Fruit fly (Drosophila melanogaster) whole organism, embryonic: ENCODE results near the gene Pvf2.
A peak's percentile ranks its signal among the peaks of the same experiment; 100 is the strongest.

ENCODE experiments used
- Abd-B ChIP-seq: fragments of 200-800 bp; sonication (Bioruptor generic); optimal IDR thresholded peaks from 2 replicates; lab custom pipeline; 2018; ENCODE audit warnings: missing biosample characterization, mild to moderate bottlenecking, missing genetic modification characterization, moderate library complexity
- Ada2b ChIP-seq: fragments of 200-800 bp; sonication (Bioruptor generic); IDR thresholded peaks from 2 replicates; pipeline ENCODE4 v1.3.6; 2022; ENCODE audit warnings: missing biosample characterization, missing genetic modification characterization
- Adf1 ChIP-seq: fragments of 200-800 bp; sonication (Bioruptor generic); IDR thresholded peaks from 2 replicates; pipeline ENCODE4 v1.3.6; 2022; ENCODE audit warnings: missing biosample characterization, missing genetic modification characterization
- Aef1 ChIP-seq: fragments of 200-800 bp; sonication (Bioruptor generic); IDR thresholded peaks from 3 replicates; pipeline ENCODE4 v1.3.6; 2022; ENCODE audit warnings: missing biosample characterization, missing genetic modification characterization
- Asciz ChIP-seq: fragments of 200-800 bp; sonication (Bioruptor generic); optimal IDR thresholded peaks from 2 replicates; lab custom pipeline; 2017; ENCODE audit warnings: missing biosample characterization, mild to moderate bottlenecking, missing genetic modification characterization, missing genetic modification reagents
- CG10147 ChIP-seq: fragments of 200-800 bp; sonication (Bioruptor generic); optimal IDR thresholded peaks from 2 replicates; lab custom pipeline; 2019; ENCODE audit warnings: missing biosample characterization, mild to moderate bottlenecking, missing genetic modification characterization, moderate library complexity
- CG11723 ChIP-seq: fragments of 200-800 bp; sonication (Bioruptor generic); optimal IDR thresholded peaks from 2 replicates; lab custom pipeline; 2017; ENCODE audit warnings: missing biosample characterization, mild to moderate bottlenecking, missing genetic modification characterization
- CG12219 ChIP-seq: fragments of 200-800 bp; sonication (Bioruptor generic); optimal IDR thresholded peaks from 3 replicates; lab custom pipeline; 2018; ENCODE audit warnings: missing biosample characterization, mild to moderate bottlenecking, missing genetic modification characterization
- CG15269 ChIP-seq: fragments of 200-800 bp; sonication (Bioruptor generic); optimal IDR thresholded peaks from 2 replicates; lab custom pipeline; 2018; ENCODE audit warnings: missing biosample characterization, mild to moderate bottlenecking, missing genetic modification characterization, moderate library complexity
- CG15696 ChIP-seq: fragments of 200-800 bp; sonication (Bioruptor generic); optimal IDR thresholded peaks from 2 replicates; lab custom pipeline; 2019; ENCODE audit warnings: missing biosample characterization, mild to moderate bottlenecking, missing genetic modification characterization, moderate library complexity
- CG17612 ChIP-seq: fragments of 200-800 bp; sonication (Bioruptor generic); IDR thresholded peaks from 2 replicates; pipeline ENCODE4 v1.3.6; 2022; ENCODE audit warnings: missing biosample characterization, missing genetic modification characterization
- CG3065 ChIP-seq: fragments of 200-800 bp; sonication (Bioruptor generic); optimal IDR thresholded peaks from 2 replicates; lab custom pipeline; 2016; ENCODE audit warnings: missing biosample characterization, missing genetic modification characterization
- CG4730 ChIP-seq: fragments of 200-800 bp; sonication (Bioruptor generic); IDR thresholded peaks from 2 replicates; pipeline ENCODE4 v1.3.6; 2022; ENCODE audit warnings: missing biosample characterization, missing genetic modification characterization
- CG6272 ChIP-seq: fragments of 200-800 bp; sonication (Bioruptor generic); IDR thresholded peaks from 2 replicates; pipeline ENCODE4 v1.3.6; 2022; ENCODE audit warnings: missing biosample characterization, missing genetic modification characterization
- CG6689 ChIP-seq: fragments of 200-800 bp; sonication (Bioruptor generic); IDR thresholded peaks from 2 replicates; pipeline ENCODE4 v1.3.6; 2022; ENCODE audit warnings: missing biosample characterization, missing genetic modification characterization
- CG7839 ChIP-seq: fragments of 200-800 bp; sonication (Bioruptor generic); optimal IDR thresholded peaks from 3 replicates; lab custom pipeline; 2018; ENCODE audit warnings: missing biosample characterization, mild to moderate bottlenecking, missing genetic modification characterization, moderate library complexity
- CG7963 ChIP-seq: fragments of 200-800 bp; sonication (Bioruptor generic); IDR thresholded peaks from 3 replicates; pipeline ENCODE4 v1.3.6; 2022; ENCODE audit warnings: missing biosample characterization, missing genetic modification characterization; ENCODE audit not compliant: partially characterized antibody
- CG8359 ChIP-seq: fragments of 200-800 bp; sonication (Bioruptor generic); optimal IDR thresholded peaks from 2 replicates; lab custom pipeline; 2017; ENCODE audit warnings: missing biosample characterization, mild to moderate bottlenecking, missing genetic modification characterization, borderline replicate concordance
- D19A ChIP-seq: fragments of 200-800 bp; optimal IDR thresholded peaks from 3 replicates; lab custom pipeline; 2019; ENCODE audit warnings: missing biosample characterization, mild to moderate bottlenecking, missing genetic modification characterization, moderate library complexity
- Dip3 ChIP-seq: fragments of 200-800 bp; sonication (Bioruptor generic); optimal IDR thresholded peaks from 3 replicates; lab custom pipeline; 2016; ENCODE audit warnings: missing biosample characterization, missing genetic modification characterization
- Fer3 ChIP-seq: fragments of 200-800 bp; sonication (Bioruptor generic); optimal IDR thresholded peaks from 2 replicates; lab custom pipeline; 2018; ENCODE audit warnings: missing biosample characterization, mild to moderate bottlenecking, missing genetic modification characterization, moderate library complexity
- NfI ChIP-seq: fragments of 200-800 bp; sonication (Bioruptor generic); optimal IDR thresholded peaks from 3 replicates; lab custom pipeline; 2018; ENCODE audit warnings: missing biosample characterization, mild to moderate bottlenecking, missing genetic modification characterization, moderate library complexity
- Poxn ChIP-seq: fragments of 200-800 bp; sonication (Bioruptor generic); IDR thresholded peaks from 2 replicates; pipeline ENCODE4 v1.3.6; 2022; ENCODE audit warnings: missing biosample characterization, missing genetic modification characterization
- Ptx1 ChIP-seq: fragments of 200-800 bp; sonication (Bioruptor generic); IDR thresholded peaks from 2 replicates; pipeline ENCODE4 v1.3.6; 2022; ENCODE audit warnings: missing biosample characterization, missing genetic modification characterization
- Sox102F ChIP-seq: fragments of 200-800 bp; sonication (Bioruptor generic); optimal IDR thresholded peaks from 2 replicates; lab custom pipeline; 2018; ENCODE audit warnings: missing biosample characterization, mild to moderate bottlenecking, missing genetic modification characterization, moderate library complexity
- Ssrp ChIP-seq: fragments of 200-800 bp; sonication (Bioruptor generic); optimal IDR thresholded peaks from 2 replicates; lab custom pipeline; 2018; ENCODE audit warnings: missing biosample characterization, mild to moderate bottlenecking, missing genetic modification characterization, moderate library complexity
- Xrp1 ChIP-seq: fragments of 200-800 bp; sonication (Bioruptor generic); IDR thresholded peaks from 2 replicates; pipeline ENCODE4 v1.3.6; 2022; ENCODE audit warnings: missing biosample characterization, missing genetic modification characterization
- ara ChIP-seq: fragments of 200-800 bp; sonication (Bioruptor generic); IDR thresholded peaks from 2 replicates; pipeline ENCODE4 v1.3.6; 2022; ENCODE audit warnings: missing biosample characterization, missing genetic modification characterization
- bcd ChIP-seq: fragments of 200-800 bp; sonication (Bioruptor generic); optimal IDR thresholded peaks from 2 replicates; lab custom pipeline; 2017; ENCODE audit warnings: missing biosample characterization, mild to moderate bottlenecking, missing genetic modification characterization
- bsh ChIP-seq, 2 experiments: fragments of 200-800 bp; sonication (Bioruptor generic); optimal IDR thresholded peaks; 2 replicates each; lab custom pipeline; 2017 to 2018; ENCODE audit warnings: mild to moderate bottlenecking in 2 of 2, missing biosample characterization in 2 of 2, missing genetic modification characterization in 2 of 2, moderate library complexity in 1 of 2
- ci ChIP-seq: fragments of 200-800 bp; sonication (Bioruptor generic); IDR thresholded peaks from 3 replicates; pipeline ENCODE4 v1.3.6; 2022; ENCODE audit warnings: missing biosample characterization, missing genetic modification characterization
- dysf ChIP-seq: fragments of 200-800 bp; sonication (Bioruptor generic); IDR thresholded peaks from 3 replicates; pipeline ENCODE4 v1.3.6; 2022; ENCODE audit warnings: missing biosample characterization, missing genetic modification characterization
- gcm ChIP-seq: fragments of 200-800 bp; sonication (Bioruptor generic); optimal IDR thresholded peaks from 2 replicates; lab custom pipeline; 2019; ENCODE audit warnings: missing biosample characterization, mild to moderate bottlenecking, missing genetic modification characterization, moderate library complexity
- hbn ChIP-seq: fragments of 200-800 bp; sonication (Bioruptor generic); IDR thresholded peaks from 2 replicates; pipeline ENCODE4 v1.3.6; 2022; ENCODE audit warnings: missing biosample characterization, missing genetic modification characterization; ENCODE audit not compliant: partially characterized antibody
- hkb ChIP-seq, 2 experiments: fragments of 200-800 bp in 1 of 2; fragments of >200 bp in 1 of 2; sonication (Bioruptor generic) in 1 of 2; IDR thresholded peaks in 1 of 2; optimal IDR thresholded peaks in 1 of 2; 2 replicates each; pipeline versions ENCODE4 v1.3.6 to Lab custom; 2017 to 2022; ENCODE audit warnings: missing biosample characterization in 1 of 2, missing genetic modification characterization in 1 of 2
- jing ChIP-seq: fragments of 200-800 bp; sonication (Bioruptor generic); optimal IDR thresholded peaks from 2 replicates; lab custom pipeline; 2018; ENCODE audit warnings: missing biosample characterization, mild to moderate bottlenecking, missing genetic modification characterization
- nerfin-2 ChIP-seq: fragments of 200-800 bp; sonication (Bioruptor generic); IDR thresholded peaks from 2 replicates; pipeline ENCODE4 v1.3.6; 2022; ENCODE audit warnings: missing biosample characterization, missing genetic modification characterization; ENCODE audit not compliant: partially characterized antibody
- otp ChIP-seq: fragments of 200-800 bp; sonication (Bioruptor generic); IDR thresholded peaks from 3 replicates; pipeline ENCODE4, ENCODE4 v1.3.6; 2022; ENCODE audit warnings: missing biosample characterization, missing genetic modification characterization
- pan ChIP-seq, 4 experiments: fragments of >200 bp in 3 of 4; fragments of 200-800 bp in 1 of 4; sonication (Bioruptor generic) in 1 of 4; optimal IDR thresholded peaks in 3 of 4; IDR thresholded peaks in 1 of 4; 2 replicates each; pipeline versions ENCODE4 v1.3.6 to Lab custom; 2017 to 2022; ENCODE audit warnings: missing biosample characterization in 2 of 4, missing genetic modification characterization in 2 of 4, mixed read lengths in 1 of 4
- peb ChIP-seq: fragments of 200-800 bp; sonication (Bioruptor generic); IDR thresholded peaks from 2 replicates; pipeline ENCODE4 v1.3.6; 2022; ENCODE audit warnings: missing biosample characterization, missing genetic modification characterization
- pita ChIP-seq: fragments of 200-800 bp; sonication (Bioruptor generic); optimal IDR thresholded peaks from 2 replicates; lab custom pipeline; 2017; ENCODE audit warnings: missing biosample characterization, mild to moderate bottlenecking, missing genetic modification characterization
- slbo ChIP-seq: fragments of 200-800 bp; sonication (Bioruptor generic); IDR thresholded peaks from 2 replicates; pipeline ENCODE4 v1.3.6; 2022; ENCODE audit warnings: missing biosample characterization, missing genetic modification characterization
- sob ChIP-seq: fragments of 200-800 bp; sonication (Bioruptor generic); IDR thresholded peaks from 2 replicates; pipeline ENCODE4 v1.3.6; 2022; ENCODE audit warnings: missing biosample characterization, missing genetic modification characterization
- tgo ChIP-seq: fragments of 200-800 bp; sonication (Bioruptor generic); IDR thresholded peaks from 3 replicates; pipeline ENCODE4 v1.3.6; 2022; ENCODE audit warnings: missing biosample characterization, missing genetic modification characterization
- tll ChIP-seq, 2 experiments: fragments of 200-800 bp in 1 of 2; fragments of >200 bp in 1 of 2; sonication (Bioruptor generic) in 1 of 2; optimal IDR thresholded peaks; 2 replicates each; lab custom pipeline; 2017 to 2019; ENCODE audit warnings: missing biosample characterization in 2 of 2, missing genetic modification characterization in 2 of 2, mild to moderate bottlenecking in 1 of 2, moderate library complexity in 1 of 2
- trem ChIP-seq: fragments of 200-800 bp; optimal IDR thresholded peaks from 3 replicates; lab custom pipeline; 2019; ENCODE audit warnings: missing biosample characterization, mild to moderate bottlenecking, missing genetic modification characterization, moderate library complexity
- wek ChIP-seq: fragments of 200-800 bp; sonication (Bioruptor generic); optimal IDR thresholded peaks from 3 replicates; lab custom pipeline; 2018; ENCODE audit warnings: missing biosample characterization, mild to moderate bottlenecking, missing genetic modification characterization, moderate library complexity
- zfh2 ChIP-seq: fragments of 200-800 bp; sonication (Bioruptor generic); optimal IDR thresholded peaks from 2 replicates; lab custom pipeline; 2016; ENCODE audit warnings: missing biosample characterization, missing genetic modification characterization

The Pvf2 gene

DNA sequence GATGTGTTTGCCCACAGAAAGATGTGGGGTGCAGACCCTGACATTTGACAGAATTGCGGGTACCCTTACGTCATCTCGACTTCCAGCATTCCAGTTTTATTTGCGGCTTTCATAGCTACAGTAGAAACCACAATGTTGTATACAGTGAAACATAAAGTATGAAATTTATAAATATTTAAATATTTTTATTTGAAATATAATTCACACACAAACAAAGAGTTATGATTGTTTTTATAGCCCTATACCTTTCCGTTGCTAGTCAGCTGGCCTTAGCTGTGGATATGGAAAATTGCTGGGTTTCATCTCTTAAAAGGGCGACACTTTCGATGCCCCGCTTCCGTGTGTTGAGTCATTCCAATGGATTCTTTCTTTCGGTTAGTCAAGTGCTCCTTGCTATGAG, 6.5 kb upstream of the Pvf2 start:
- no peak for TF ChIP-seq Poxn (GFP tag; lab: Robert Waterston, UW)
- no peak for TF ChIP-seq Adf1 (GFP tag; lab: Robert Waterston, UW)
- TF ChIP-seq D19A (tag; lab: Kevin White, UChicago) = peak; percentile 60
- TF ChIP-seq Ada2b = 0 out of 2 replicates have a peak, but pooled peaks have one; percentile 21
- TF ChIP-seq Ssrp (tag; lab: Kevin White, UChicago) = no peak
- no peak for TF ChIP-seq CG4730 (GFP tag; lab: Robert Waterston, UW)
- TF ChIP-seq CG7839 (tag; lab: Kevin White, UChicago) = peak; percentile 44
- TF ChIP-seq CG11723 (GFP tag; lab: Kevin White, UChicago) = no peak
- TF ChIP-seq pan (optimal IDR thresholded peaks at IDR 0.05; lab: Kevin White, UChicago) = no peak
- TF ChIP-seq pan (GFP tag; optimal IDR thresholded peaks at IDR 0.05 in 1 of 2, IDR thresholded peaks at IDR 0.05 in 1 of 2) = peak in 1 of 2 experiments; percentile 38
- TF ChIP-seq tll (GFP tag; optimal IDR thresholded peaks at IDR 0.05; lab: Kevin White, UChicago) = no peak
- TF ChIP-seq pita = no peak
- TF ChIP-seq gcm (GFP tag; lab: Kevin White, UChicago) = peak; percentile 17
- peak; percentile 55 for TF ChIP-seq Sox102F (GFP tag; lab: Kevin White, UChicago)
- TF ChIP-seq CG7963 (GFP tag; lab: Robert Waterston, UW) = no peak
- TF ChIP-seq dysf (GFP tag; lab: Robert Waterston, UW) = 0 out of 3 replicates have a peak, but pooled peaks have one; percentile 42
- peak; percentile 5 for TF ChIP-seq bcd (GFP tag; lab: Kevin White, UChicago)
- TF ChIP-seq Xrp1 (GFP tag; lab: Robert Waterston, UW) = peak; percentile 47
- 0 out of 2 replicates have a peak, but pooled peaks have one; percentile 17 for TF ChIP-seq sob (GFP tag; lab: Robert Waterston, UW)
- TF ChIP-seq Ptx1 (GFP tag; lab: Robert Waterston, UW) = peak; percentile 44; the same call in 1 of the 2 replicates
- peak; percentile 38 for TF ChIP-seq CG10147 (GFP tag; lab: Kevin White, UChicago)
- peak; percentile 12 for TF ChIP-seq CG8359
- no peak for TF ChIP-seq Asciz
- peak; percentile 25; the same call in 1 of the 3 replicates for TF ChIP-seq Aef1 (GFP tag; lab: Robert Waterston, UW)
- peak; percentile 52; the same call in 2 of the 3 replicates for TF ChIP-seq ci
- TF ChIP-seq NfI (GFP tag; lab: Kevin White, UChicago) = peak; percentile 29
- no peak for TF ChIP-seq hbn (GFP tag; lab: Robert Waterston, UW)
- TF ChIP-seq trem = no peak
- no peak for TF ChIP-seq nerfin-2 (GFP tag; lab: Robert Waterston, UW)
- no peak for TF ChIP-seq CG15696 (tag; lab: Kevin White, UChicago)
- no peak for TF ChIP-seq Dip3 (GFP tag; lab: Kevin White, UChicago)
- TF ChIP-seq CG12219 (GFP tag; lab: Kevin White, UChicago) = no peak
- TF ChIP-seq jing (GFP tag; lab: Kevin White, UChicago) = no peak
- TF ChIP-seq Abd-B = no peak
- TF ChIP-seq Fer3 = no peak
- peak; percentile 41; the same call in 1 of the 3 replicates for TF ChIP-seq tgo (GFP tag; lab: Robert Waterston, UW)
- TF ChIP-seq zfh2 (GFP tag; lab: Kevin White, UChicago) = no peak
- no peak for TF ChIP-seq CG6272 (GFP tag; lab: Robert Waterston, UW)
- TF ChIP-seq ara (GFP tag; lab: Robert Waterston, UW) = peak; percentile 33; the same call in 1 of the 2 replicates
- TF ChIP-seq slbo (GFP tag; lab: Robert Waterston, UW) = peak; percentile 31; the same call in 1 of the 2 replicates
- no peak for TF ChIP-seq CG3065 (GFP tag; lab: Kevin White, UChicago)
- no peak for TF ChIP-seq hkb (optimal IDR thresholded peaks at IDR 0.05; lab: Kevin White, UChicago)
- peak; percentile 63 for TF ChIP-seq hkb (GFP tag; IDR thresholded peaks at IDR 0.05; lab: Robert Waterston, UW)
- TF ChIP-seq peb (GFP tag; lab: Robert Waterston, UW) = 0 out of 2 replicates have a peak, but pooled peaks have one; percentile 16
- TF ChIP-seq wek (GFP tag; lab: Kevin White, UChicago) = no peak
- no peak for TF ChIP-seq CG17612 (GFP tag; lab: Robert Waterston, UW)
- 0 out of 3 replicates have a peak, but pooled peaks have one; percentile 28 for TF ChIP-seq otp (GFP tag; lab: Robert Waterston, UW)
- TF ChIP-seq bsh (GFP tag; optimal IDR thresholded peaks at IDR 0.05; lab: Kevin White, UChicago) = peak in 1 of 2 experiments; percentile 3
- peak; percentile 22; the same call in 1 of the 2 replicates for TF ChIP-seq CG6689 (GFP tag; lab: Robert Waterston, UW)
- no peak for TF ChIP-seq CG15269
